Worm (Caenorhabditis elegans) whole organism, L1 larva: ENCODE results near the gene C27F2.7.

Source experiments
- C16A3.4 ChIP-seq: fragments of 150-350 bp; optimal IDR thresholded peaks from 2 replicates; lab custom pipeline; 2014; ENCODE audit warnings: missing biosample characterization, missing genetic modification characterization
- Y116A8C.19 ChIP-seq: sonication (generic microtip); optimal IDR thresholded peaks from 2 replicates; lab custom pipeline; 2016; ENCODE audit warnings: missing compliant biosample characterization, missing genetic modification characterization, borderline replicate concordance
- aly-2 ChIP-seq: fragments of 150-350 bp; optimal IDR thresholded peaks from 2 replicates; lab custom pipeline; 2014; ENCODE audit warnings: missing biosample characterization, missing genetic modification characterization
- blmp-1 ChIP-seq: fragments of 150-350 bp; optimal IDR thresholded peaks from 2 replicates; lab custom pipeline; 2014; ENCODE audit warnings: missing biosample characterization, missing genetic modification characterization
- ceh-82 ChIP-seq, 3 experiments: fragments of 150-350 bp in 1 of 3; sonication (generic microtip) in 2 of 3; optimal IDR thresholded peaks; 2 replicates each; lab custom pipeline; 2014 to 2017; ENCODE audit warnings: missing biosample characterization in 3 of 3, missing genetic modification characterization in 3 of 3
- ceh-88 ChIP-seq: fragments of 200-800 bp; sonication (Bioruptor generic); IDR thresholded peaks from 2 replicates; pipeline ENCODE4 v1.3.6; 2022; ENCODE audit warnings: missing genetic modification characterization, missing compliant biosample characterization
- ces-1 ChIP-seq: fragments of 150-350 bp; optimal IDR thresholded peaks from 2 replicates; lab custom pipeline; 2014; ENCODE audit warnings: missing biosample characterization, missing genetic modification reagents, missing genetic modification characterization
- dpl-1 ChIP-seq, 3 experiments: fragments of 150-350 bp in 2 of 3; sonication (generic microtip) in 1 of 3; optimal IDR thresholded peaks; 2 replicates each; lab custom pipeline; 2014 to 2017; ENCODE audit warnings: missing biosample characterization in 3 of 3, missing genetic modification characterization in 3 of 3, missing genetic modification reagents in 3 of 3
- efl-1 ChIP-seq, 4 experiments: fragments of 150-350 bp; optimal IDR thresholded peaks in 3 of 4; peaks in 1 of 4; 1 replicate in 1 of 4; 2 replicates in 3 of 4; lab custom pipeline; 2014; ENCODE audit warnings: missing biosample characterization in 2 of 4, missing genetic modification characterization in 2 of 4, missing genetic modification reagents in 2 of 4
- egl-13 ChIP-seq: sonication (generic microtip); optimal IDR thresholded peaks from 2 replicates; lab custom pipeline; 2016; ENCODE audit warnings: missing genotype, missing genetic modification reagents, missing genetic modification characterization, missing compliant biosample characterization
- elt-2 ChIP-seq: sonication (generic microtip); optimal IDR thresholded peaks from 2 replicates; lab custom pipeline; 2016; ENCODE audit warnings: missing genetic modification characterization, mild to moderate bottlenecking, inconsistent platforms, missing compliant biosample characterization, missing genetic modification reagents
- fkh-8 ChIP-seq: sonication (generic microtip); optimal IDR thresholded peaks from 2 replicates; lab custom pipeline; 2016; ENCODE audit warnings: mild to moderate bottlenecking, missing genetic modification characterization, missing compliant biosample characterization
- fos-1 ChIP-seq: fragments of 150-350 bp; optimal IDR thresholded peaks from 2 replicates; lab custom pipeline; 2014; ENCODE audit warnings: missing biosample characterization, missing genetic modification characterization
- hlh-17 ChIP-seq: fragments of 200-800 bp; sonication (Bioruptor generic); optimal IDR thresholded peaks from 2 replicates; lab custom pipeline; 2018; ENCODE audit warnings: missing genetic modification characterization, mild to moderate bottlenecking, missing compliant biosample characterization, moderate library complexity, borderline replicate concordance
- hlh-4 ChIP-seq: sonication (generic microtip); optimal IDR thresholded peaks from 2 replicates; lab custom pipeline; 2016; ENCODE audit warnings: mild to moderate bottlenecking, missing genetic modification characterization, missing compliant biosample characterization
- irx-1 ChIP-seq: sonication (generic microtip); optimal IDR thresholded peaks from 2 replicates; lab custom pipeline; 2016; ENCODE audit warnings: missing genetic modification characterization, missing compliant biosample characterization
- isw-1 ChIP-seq: fragments of 200-800 bp; sonication (Bioruptor generic); IDR thresholded peaks from 2 replicates; pipeline ENCODE4 v1.3.6; 2022; ENCODE audit warnings: missing genetic modification characterization, missing compliant biosample characterization
- lin-13 ChIP-seq: fragments of 150-350 bp; optimal IDR thresholded peaks from 2 replicates; lab custom pipeline; 2014; ENCODE audit warnings: missing biosample characterization, missing genetic modification reagents, missing genetic modification characterization
- lin-14 ChIP-seq: fragments of 200-800 bp; sonication (Bioruptor generic); optimal IDR thresholded peaks from 2 replicates; lab custom pipeline; 2018; ENCODE audit warnings: mild to moderate bottlenecking, missing genetic modification characterization, moderate library complexity, missing compliant biosample characterization
- lin-15B ChIP-seq: fragments of 150-350 bp; sonication (generic microtip); optimal IDR thresholded peaks from 3 replicates; lab custom pipeline; 2014; ENCODE audit warnings: missing biosample characterization, missing genetic modification characterization
- lin-35 ChIP-seq, 2 experiments: fragments of 150-350 bp; optimal IDR thresholded peaks; 2 replicates each; lab custom pipeline; 2014; ENCODE audit warnings: missing biosample characterization in 2 of 2, missing genetic modification characterization in 2 of 2, missing genetic modification reagents in 2 of 2
- lsy-2 ChIP-seq, 2 experiments: fragments of 150-350 bp; optimal IDR thresholded peaks; 2 replicates each; lab custom pipeline; 2014; ENCODE audit warnings: missing biosample characterization in 2 of 2, missing genetic modification characterization in 2 of 2
- mab-9 ChIP-seq: fragments of 200-800 bp; sonication (Bioruptor generic); IDR thresholded peaks from 2 replicates; pipeline ENCODE4 v1.3.6; 2022; ENCODE audit warnings: missing genetic modification reagents, missing genetic modification characterization, missing compliant biosample characterization
- mep-1 ChIP-seq: fragments of 150-350 bp; optimal IDR thresholded peaks from 2 replicates; lab custom pipeline; 2014; ENCODE audit warnings: missing biosample characterization, missing genetic modification characterization
- nhr-20 ChIP-seq: sonication (generic microtip); optimal IDR thresholded peaks from 2 replicates; lab custom pipeline; 2016; ENCODE audit warnings: mild to moderate bottlenecking, missing genetic modification characterization, missing compliant biosample characterization
- nhr-237 ChIP-seq: fragments of 150-350 bp; optimal IDR thresholded peaks from 2 replicates; lab custom pipeline; 2014; ENCODE audit warnings: missing biosample characterization, missing genetic modification characterization
- nhr-28 ChIP-seq: fragments of 150-350 bp; optimal IDR thresholded peaks from 2 replicates; lab custom pipeline; 2014; ENCODE audit warnings: missing biosample characterization, missing genetic modification characterization
- nhr-71 ChIP-seq: sonication (generic microtip); optimal IDR thresholded peaks from 2 replicates; lab custom pipeline; 2016; ENCODE audit warnings: mild to moderate bottlenecking, missing genetic modification characterization, moderate library complexity, missing compliant biosample characterization
- nhr-77 ChIP-seq: fragments of 150-350 bp; optimal IDR thresholded peaks from 2 replicates; lab custom pipeline; 2014; ENCODE audit warnings: missing biosample characterization, missing genetic modification characterization
- nhr-84 ChIP-seq: sonication (generic microtip); optimal IDR thresholded peaks from 2 replicates; lab custom pipeline; 2017; ENCODE audit warnings: missing biosample characterization, missing genetic modification characterization
- pax-3 ChIP-seq: fragments of 200-800 bp; sonication (Bioruptor generic); optimal IDR thresholded peaks from 2 replicates; lab custom pipeline; 2018; ENCODE audit warnings: mild to moderate bottlenecking, missing genetic modification characterization, moderate library complexity, missing compliant biosample characterization
- rnt-1 ChIP-seq: sonication (generic microtip); optimal IDR thresholded peaks from 2 replicates; lab custom pipeline; 2016; ENCODE audit warnings: mild to moderate bottlenecking, missing genetic modification characterization, moderate library complexity, missing compliant biosample characterization
- skn-1 ChIP-seq: fragments of 150-350 bp; optimal IDR thresholded peaks from 2 replicates; lab custom pipeline; 2014; ENCODE audit warnings: missing biosample characterization, missing genetic modification characterization
- sox-4 ChIP-seq: sonication (generic microtip); optimal IDR thresholded peaks from 2 replicates; lab custom pipeline; 2016; ENCODE audit warnings: missing genetic modification characterization, missing compliant biosample characterization
- sup-37 ChIP-seq: fragments of 200-800 bp; sonication (Bioruptor generic); optimal IDR thresholded peaks from 2 replicates; lab custom pipeline; 2018; ENCODE audit warnings: mild to moderate bottlenecking, missing genetic modification characterization, missing compliant biosample characterization
- unc-30 ChIP-seq: sonication (generic microtip); optimal IDR thresholded peaks from 2 replicates; lab custom pipeline; 2017; ENCODE audit warnings: missing biosample characterization, missing genetic modification characterization
- unc-86 ChIP-seq: sonication (generic microtip); optimal IDR thresholded peaks from 2 replicates; lab custom pipeline; 2016; ENCODE audit warnings: missing genetic modification characterization, missing compliant biosample characterization
- unc-98 ChIP-seq: fragments of 200-800 bp; sonication (Bioruptor generic); IDR thresholded peaks from 2 replicates; pipeline ENCODE4 v1.3.6; 2022; ENCODE audit warnings: missing genetic modification characterization, missing compliant biosample characterization
- vab-15 ChIP-seq: sonication (generic microtip); optimal IDR thresholded peaks from 2 replicates; lab custom pipeline; 2017; ENCODE audit warnings: missing genotype, mild to moderate bottlenecking, missing genetic modification characterization, missing compliant biosample characterization
- xbp-1 ChIP-seq: sonication (generic microtip); optimal IDR thresholded peaks from 2 replicates; lab custom pipeline; 2016; ENCODE audit warnings: missing genetic modification characterization, missing compliant biosample characterization
- zag-1 ChIP-seq: fragments of 150-350 bp; optimal IDR thresholded peaks from 2 replicates; lab custom pipeline; 2014; ENCODE audit warnings: missing biosample characterization, missing genetic modification characterization
- zip-4 ChIP-seq: fragments of 200-800 bp; sonication (Bioruptor generic); optimal IDR thresholded peaks from 2 replicates; lab custom pipeline; 2018; ENCODE audit warnings: mild to moderate bottlenecking, missing genetic modification characterization, moderate library complexity, missing compliant biosample characterization
- ztf-11 ChIP-seq, 2 experiments: sonication (generic microtip); optimal IDR thresholded peaks; 2 replicates each; lab custom pipeline; 2016 to 2017; ENCODE audit warnings: missing genetic modification characterization in 2 of 2, missing biosample characterization in 1 of 2, missing compliant biosample characterization in 1 of 2

The C27F2.7 gene

ce11 chrIII:4947352-4947751 lies 36.9 kb downstream of the C27F2.7 start:
- TF ChIP-seq blmp-1 (tag; lab: Kevin White, UChicago) (no peak), fos-1 (tag; lab: Kevin White, UChicago) (no peak), nhr-20 (tag; lab: Kevin White, UChicago) (no peak), ces-1 (no peak), lin-35 (GFP tag; optimal IDR thresholded peaks at IDR 0.05; lab: Kevin White, UChicago) (no peak), unc-86 (tag; lab: Kevin White, UChicago) (peak; percentile 7), rnt-1 (tag; lab: Kevin White, UChicago) (no peak), C16A3.4 (tag; lab: Kevin White, UChicago) (no peak), skn-1 (tag; lab: Kevin White, UChicago) (no peak), irx-1 (tag; lab: Kevin White, UChicago) (no peak), ztf-11 (tag; optimal IDR thresholded peaks at IDR 0.05; lab: Kevin White, UChicago) (no peak), lin-15B (tag; lab: Kevin White, UChicago) (no peak), zag-1 (tag; lab: Kevin White, UChicago) (no peak), pax-3 (tag; lab: Kevin White, UChicago) (no peak), aly-2 (tag; lab: Kevin White, UChicago) (no peak), ceh-88 (GFP tag; lab: Robert Waterston, UW) (no peak), ceh-82 (tag; optimal IDR thresholded peaks at IDR 0.05; lab: Kevin White, UChicago) (peak in 1 of 3 experiments; percentile 0), nhr-237 (tag; lab: Kevin White, UChicago) (no peak), Y116A8C.19 (no peak), nhr-71 (tag; lab: Kevin White, UChicago) (peak; percentile 0), lsy-2 (tag; optimal IDR thresholded peaks at IDR 0.05; lab: Kevin White, UChicago) (no peak), nhr-84 (no peak), xbp-1 (tag; lab: Kevin White, UChicago) (no peak), sup-37 (GFP tag; lab: Kevin White, UChicago) (no peak), efl-1 (optimal IDR thresholded peaks at IDR 0.05; lab: Kevin White, UChicago) (no peak), efl-1 (GFP tag; optimal IDR thresholded peaks at IDR 0.05 in 1 of 2; lab: Kevin White, UChicago) (no peak), zip-4 (GFP tag; lab: Kevin White, UChicago) (no peak), isw-1 (0 out of 2 replicates have a peak, but pooled peaks have one; percentile 10), egl-13 (tag; lab: Kevin White, UChicago) (no peak), hlh-4 (no peak), elt-2 (tag; lab: Kevin White, UChicago) (no peak), lin-14 (peak; percentile 4), mab-9 (GFP tag; lab: Robert Waterston, UW) (no peak), vab-15 (no peak), mep-1 (tag; lab: Kevin White, UChicago) (peak; percentile 2), nhr-77 (tag; lab: Kevin White, UChicago) (no peak), sox-4 (tag; lab: Kevin White, UChicago) (no peak), nhr-28 (tag; lab: Kevin White, UChicago) (no peak), unc-98 (GFP tag; lab: Robert Waterston, UW) (no peak), dpl-1 (GFP tag; optimal IDR thresholded peaks at IDR 0.05; lab: Kevin White, UChicago) (no peak)
- TF ChIP-seq, all 84 proteins: peak for 6

ce11 chrIII:4944213-4944612 lies 40.1 kb downstream of the C27F2.7 start, which contains the start of gene ntl-9:
ntl-9 (plus strand) TSS chrIII:4944513.
- TF ChIP-seq lin-35 (GFP tag; optimal IDR thresholded peaks at IDR 0.05; lab: Kevin White, UChicago) (no peak), lin-13 (no peak), nhr-71 (tag; lab: Kevin White, UChicago) (no peak), unc-30 (tag; lab: Kevin White, UChicago) (no peak), nhr-237 (tag; lab: Kevin White, UChicago) (no peak), hlh-17 (GFP tag; lab: Kevin White, UChicago) (no peak), fkh-8 (tag; lab: Kevin White, UChicago) (no peak), lsy-2 (tag; optimal IDR thresholded peaks at IDR 0.05; lab: Kevin White, UChicago) (no peak), vab-15 (no peak), xbp-1 (tag; lab: Kevin White, UChicago) (no peak)
- TF ChIP-seq, all 84 proteins: peak for 0
